Fruit fly (Drosophila melanogaster) whole organism, adult: ENCODE data around the gene CG13314.

Experiments
- CG11617 ChIP-seq: fragments of 200-800 bp; sonication (Bioruptor generic); optimal IDR thresholded peaks from 2 replicates; lab custom pipeline; 2017; ENCODE audit warnings: mild to moderate bottlenecking, missing biosample characterization, missing genetic modification reagents, missing genetic modification characterization
- CG12768 ChIP-seq: fragments of 200-800 bp; sonication (Bioruptor generic); optimal IDR thresholded peaks from 2 replicates; lab custom pipeline; 2017; ENCODE audit warnings: missing biosample characterization, missing genetic modification characterization, mild to moderate bottlenecking, moderate library complexity, missing genetic modification reagents
- CG14711 ChIP-seq: fragments of 200-800 bp; sonication (Bioruptor generic); optimal IDR thresholded peaks from 2 replicates; lab custom pipeline; 2018; ENCODE audit warnings: missing biosample characterization, mild to moderate bottlenecking, missing genetic modification characterization, moderate library complexity
- CG1620 ChIP-seq: fragments of 200-800 bp; sonication (Bioruptor generic); optimal IDR thresholded peaks from 2 replicates; lab custom pipeline; 2016; ENCODE audit warnings: missing biosample characterization, missing genetic modification characterization
- CG33017 ChIP-seq: fragments of 200-800 bp; sonication (Bioruptor generic); optimal IDR thresholded peaks from 2 replicates; lab custom pipeline; 2018; ENCODE audit warnings: missing biosample characterization, mild to moderate bottlenecking, missing genetic modification characterization, moderate library complexity
- CG5204 ChIP-seq: fragments of 200-800 bp; sonication (Bioruptor generic); optimal IDR thresholded peaks from 2 replicates; lab custom pipeline; 2016; ENCODE audit warnings: missing biosample characterization, missing genetic modification characterization
- CG7045 ChIP-seq: fragments of 200-800 bp; sonication (Bioruptor generic); optimal IDR thresholded peaks from 2 replicates; lab custom pipeline; 2017; ENCODE audit warnings: missing biosample characterization, mild to moderate bottlenecking, missing genetic modification characterization
- CG7101 ChIP-seq: fragments of 200-800 bp; sonication (Bioruptor generic); optimal IDR thresholded peaks from 2 replicates; lab custom pipeline; 2018; ENCODE audit warnings: missing biosample characterization, mild to moderate bottlenecking, missing genetic modification characterization, moderate library complexity
- Clk ChIP-seq: fragments of 200-800 bp; sonication (Bioruptor generic); optimal IDR thresholded peaks from 2 replicates; lab custom pipeline; 2017; ENCODE audit warnings: missing biosample characterization, missing genetic modification characterization
- Crg-1 ChIP-seq: fragments of 200-800 bp; sonication (Bioruptor generic); optimal IDR thresholded peaks from 2 replicates; lab custom pipeline; 2016; ENCODE audit warnings: missing biosample characterization, missing genetic modification characterization
- Hr96 ChIP-seq: fragments of 200-800 bp; sonication (Bioruptor generic); optimal IDR thresholded peaks from 2 replicates; lab custom pipeline; 2016; ENCODE audit warnings: missing biosample characterization, missing genetic modification characterization
- Mnt ChIP-seq: fragments of 200-800 bp; sonication (Bioruptor generic); optimal IDR thresholded peaks from 2 replicates; lab custom pipeline; 2016; ENCODE audit warnings: missing biosample characterization, mild to moderate bottlenecking, missing genetic modification characterization
- bab1 ChIP-seq: fragments of 200-800 bp; sonication (Bioruptor generic); optimal IDR thresholded peaks from 3 replicates; lab custom pipeline; 2019; ENCODE audit warnings: missing biosample characterization, mild to moderate bottlenecking, missing genetic modification characterization, moderate library complexity
- cic ChIP-seq: fragments of 200-800 bp; sonication (Bioruptor generic); optimal IDR thresholded peaks from 2 replicates; lab custom pipeline; 2017; ENCODE audit warnings: missing biosample characterization, mild to moderate bottlenecking, missing genetic modification characterization, moderate library complexity
- cnc ChIP-seq, 2 experiments: fragments of >200 bp; optimal IDR thresholded peaks; 2 replicates each; lab custom pipeline; 2017
- kay ChIP-seq: fragments of 200-800 bp; sonication (Bioruptor generic); peaks from one replicate; lab custom pipeline; 2016; ENCODE audit warnings: missing biosample characterization, missing genetic modification characterization, borderline replicate concordance
- ovo ChIP-seq: fragments of 200-800 bp; sonication (Bioruptor generic); optimal IDR thresholded peaks from 2 replicates; lab custom pipeline; 2016; ENCODE audit warnings: missing biosample characterization, missing genetic modification characterization
- pad ChIP-seq: fragments of 200-800 bp; sonication (Bioruptor generic); optimal IDR thresholded peaks from 3 replicates; lab custom pipeline; 2017; ENCODE audit warnings: missing biosample characterization, missing genetic modification characterization, mild to moderate bottlenecking, moderate library complexity, missing genetic modification reagents
- tj ChIP-seq: fragments of 200-800 bp; sonication (Bioruptor generic); optimal IDR thresholded peaks from 3 replicates; lab custom pipeline; 2017; ENCODE audit warnings: missing biosample characterization, mild to moderate bottlenecking, missing genetic modification characterization, moderate library complexity
- toe ChIP-seq: fragments of 200-800 bp; sonication (Bioruptor generic); optimal IDR thresholded peaks from 2 replicates; lab custom pipeline; 2016; ENCODE audit warnings: missing biosample characterization, missing genetic modification characterization

CG13314 gene

DNA sequence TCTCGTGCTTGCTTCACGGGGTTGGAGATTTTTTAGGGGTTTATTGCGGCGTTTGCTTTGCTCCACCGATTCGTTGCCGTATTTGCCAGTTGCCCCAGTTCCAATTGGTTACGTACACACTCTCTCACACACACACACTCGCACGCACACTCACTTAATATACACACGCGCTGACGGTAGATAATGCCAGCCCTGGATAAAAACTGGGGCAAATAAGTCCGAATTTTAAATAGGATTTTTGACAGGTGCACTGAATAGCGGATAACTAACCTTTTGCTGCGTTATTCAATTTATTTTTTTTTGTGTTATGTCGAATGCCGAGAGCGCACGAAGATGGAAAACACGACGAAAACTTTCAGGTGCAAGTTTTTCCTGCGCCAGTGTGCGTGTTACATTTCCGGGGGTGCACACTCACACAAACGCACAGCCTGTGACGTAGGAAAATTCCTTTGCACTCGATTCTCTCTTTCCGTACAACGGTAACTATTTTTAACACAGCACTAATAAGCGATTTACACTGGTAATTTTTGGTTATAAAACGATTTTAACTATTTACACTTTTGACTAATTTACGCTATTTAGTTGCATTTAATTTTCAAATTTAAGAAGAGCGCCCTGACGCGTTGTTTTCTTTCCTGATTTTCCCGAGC, 28.9 kb upstream of the CG13314 start:
- no peak for TF ChIP-seq CG11617 (GFP tag; lab: Kevin White, UChicago)
- TF ChIP-seq CG7045 (GFP tag; lab: Kevin White, UChicago): no peak
- TF ChIP-seq Crg-1: no peak
- TF ChIP-seq Mnt (GFP tag; lab: Kevin White, UChicago): no peak
- no peak for TF ChIP-seq cnc (optimal IDR thresholded peaks at IDR 0.05; lab: Kevin White, UChicago)
- no peak for TF ChIP-seq CG33017
- no peak for TF ChIP-seq toe (GFP tag; lab: Kevin White, UChicago)
- no peak for TF ChIP-seq ovo (GFP tag; lab: Kevin White, UChicago)
- no peak for TF ChIP-seq CG1620 (GFP tag; lab: Kevin White, UChicago)
- TF ChIP-seq CG5204 (GFP tag; lab: Kevin White, UChicago): no peak
- TF ChIP-seq cic: no peak

- peak; percentile 65 for TF ChIP-seq CG7101
- no peak for TF ChIP-seq bab1 (GFP tag; lab: Kevin White, UChicago)
- TF ChIP-seq CG12768: peak; percentile 69
- TF ChIP-seq cnc (optimal IDR thresholded peaks at IDR 0.05; lab: Kevin White, UChicago): no peak
- TF ChIP-seq CG7045 (GFP tag; lab: Kevin White, UChicago): peak; percentile 72
- no peak for TF ChIP-seq kay (GFP tag; lab: Kevin White, UChicago)
- TF ChIP-seq CG5204 (GFP tag; lab: Kevin White, UChicago): peak; percentile 74
- peak; percentile 65 for TF ChIP-seq CG33017
- TF ChIP-seq ovo (GFP tag; lab: Kevin White, UChicago): no peak
- TF ChIP-seq Clk (GFP tag; lab: Kevin White, UChicago): peak; percentile 21
- TF ChIP-seq cic: peak; percentile 25
- peak; percentile 58 for TF ChIP-seq Hr96 (GFP tag; lab: Kevin White, UChicago)
- no peak for TF ChIP-seq Crg-1
- no peak for TF ChIP-seq Mnt (GFP tag; lab: Kevin White, UChicago)
- TF ChIP-seq toe (GFP tag; lab: Kevin White, UChicago): peak; percentile 9
- TF ChIP-seq CG1620 (GFP tag; lab: Kevin White, UChicago): peak; percentile 17
- peak; percentile 68 for TF ChIP-seq CG11617 (GFP tag; lab: Kevin White, UChicago)
- TF ChIP-seq pad (GFP tag; lab: Kevin White, UChicago): peak; percentile 48
- TF ChIP-seq tj: peak; percentile 43
- TF ChIP-seq CG14711 (tag; lab: Kevin White, UChicago): peak; percentile 43
These were observed 28.2 kb upstream of the CG13314 start for dm6 chr3L:8953199-8953956.

dm6 chr3L:8953962-8954647, 27.5 kb upstream of the CG13314 start, which contains the start of the genes CG43783 and orb2:
TSS of gene CG43783 (minus strand) at chr3L:8954272.
TSS of gene orb2 (minus strand) at chr3L:8954463.
- TF ChIP-seq kay (GFP tag; lab: Kevin White, UChicago) (no peak), Crg-1 (no peak), CG1620 (GFP tag; lab: Kevin White, UChicago) (no peak), cic (peak; percentile 62), bab1 (GFP tag; lab: Kevin White, UChicago) (peak; percentile 19), CG5204 (GFP tag; lab: Kevin White, UChicago) (no peak), CG7045 (GFP tag; lab: Kevin White, UChicago) (no peak), Clk (GFP tag; lab: Kevin White, UChicago) (no peak)

DNA sequence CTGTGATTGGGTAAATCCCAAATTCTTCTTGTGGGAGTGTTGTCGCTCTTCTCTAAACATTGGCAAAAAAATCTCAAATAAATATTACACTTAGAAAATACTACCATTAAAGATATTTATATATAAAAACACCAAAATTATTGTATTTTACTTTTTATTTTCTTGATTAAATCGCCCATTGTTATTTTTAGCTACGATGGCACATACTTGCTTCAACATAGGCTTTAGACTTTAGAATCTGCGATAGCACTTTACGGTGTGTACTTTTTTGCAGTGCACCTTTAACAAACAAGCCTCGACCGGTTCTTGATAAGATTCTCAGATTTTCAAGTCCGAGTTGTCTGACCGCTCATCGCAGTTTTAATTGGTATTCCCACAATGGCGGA, 27.0 kb upstream of the CG13314 start, which contains the start of gene GNBP3:
TSS of gene GNBP3 (plus strand) at position 374 of the 386 bp plus-strand sequence.
- TF ChIP-seq cnc (optimal IDR thresholded peaks at IDR 0.05; lab: Kevin White, UChicago): no peak
- no peak for TF ChIP-seq ovo (GFP tag; lab: Kevin White, UChicago)
- no peak for TF ChIP-seq Mnt (GFP tag; lab: Kevin White, UChicago)
- TF ChIP-seq CG7045 (GFP tag; lab: Kevin White, UChicago): peak; percentile 44
- no peak for TF ChIP-seq CG11617 (GFP tag; lab: Kevin White, UChicago)
- TF ChIP-seq CG5204 (GFP tag; lab: Kevin White, UChicago): no peak
- peak; percentile 20 for TF ChIP-seq Clk (GFP tag; lab: Kevin White, UChicago)
- TF ChIP-seq CG7101: peak; percentile 62
- TF ChIP-seq bab1 (GFP tag; lab: Kevin White, UChicago): no peak
- no peak for TF ChIP-seq CG1620 (GFP tag; lab: Kevin White, UChicago)
- no peak for TF ChIP-seq tj
- TF ChIP-seq Crg-1: no peak
- TF ChIP-seq Hr96 (GFP tag; lab: Kevin White, UChicago): no peak
- TF ChIP-seq CG14711 (tag; lab: Kevin White, UChicago): peak; percentile 43
- TF ChIP-seq toe (GFP tag; lab: Kevin White, UChicago): no peak
- peak; percentile 71 for TF ChIP-seq CG12768
- no peak for TF ChIP-seq pad (GFP tag; lab: Kevin White, UChicago)
- peak; percentile 76 for TF ChIP-seq CG33017
- TF ChIP-seq kay (GFP tag; lab: Kevin White, UChicago): peak; percentile 90
- TF ChIP-seq cic: peak; percentile 10

DNA sequence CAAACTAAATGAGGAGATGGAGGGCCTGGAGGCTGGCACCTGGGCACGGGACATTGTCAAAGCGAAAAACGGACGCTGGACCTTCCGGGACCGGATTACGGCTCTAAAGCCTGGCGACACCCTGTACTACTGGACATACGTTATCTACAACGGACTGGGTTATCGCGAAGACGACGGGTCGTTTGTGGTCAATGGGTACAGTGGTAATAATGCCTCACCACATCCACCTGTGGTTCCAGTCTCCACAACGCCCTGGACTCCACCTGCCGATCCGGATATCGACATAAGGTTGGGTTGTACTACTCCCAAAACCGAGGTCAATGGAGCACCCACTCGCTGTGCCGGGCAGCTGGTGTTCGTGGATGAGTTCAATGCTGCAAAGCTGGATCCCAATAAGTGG, 26.4 kb upstream of the CG13314 start:
- TF ChIP-seq cnc (optimal IDR thresholded peaks at IDR 0.05; lab: Kevin White, UChicago) (no peak), CG14711 (tag; lab: Kevin White, UChicago) (no peak), kay (GFP tag; lab: Kevin White, UChicago) (no peak), bab1 (GFP tag; lab: Kevin White, UChicago) (no peak), Mnt (GFP tag; lab: Kevin White, UChicago) (no peak), ovo (GFP tag; lab: Kevin White, UChicago) (no peak), cic (no peak), tj (no peak), pad (GFP tag; lab: Kevin White, UChicago) (no peak), toe (GFP tag; lab: Kevin White, UChicago) (no peak), CG11617 (GFP tag; lab: Kevin White, UChicago) (no peak), CG33017 (no peak), CG7101 (no peak), Crg-1 (no peak), Clk (GFP tag; lab: Kevin White, UChicago) (no peak), CG5204 (GFP tag; lab: Kevin White, UChicago) (no peak), CG1620 (GFP tag; lab: Kevin White, UChicago) (no peak), Hr96 (GFP tag; lab: Kevin White, UChicago) (no peak), CG12768 (no peak)
